Fruit fly (Drosophila melanogaster) whole organism, embryonic: ENCODE measurements around the gene grsm.

ENCODE experiments used
- B-H1 ChIP-seq: fragments of 200-800 bp; sonication (Bioruptor generic); IDR thresholded peaks from 3 replicates; pipeline ENCODE4 v1.3.6; 2022; ENCODE audit warnings: missing biosample characterization, missing genetic modification characterization
- Bdp1 ChIP-seq: fragments of 200-800 bp; sonication (Bioruptor generic); optimal IDR thresholded peaks from 3 replicates; lab custom pipeline; 2016; ENCODE audit warnings: missing biosample characterization, missing genetic modification characterization
- Bgb ChIP-seq: fragments of 200-800 bp; sonication (Bioruptor generic); IDR thresholded peaks from 2 replicates; pipeline ENCODE4 v1.3.6; 2022; ENCODE audit warnings: missing biosample characterization, missing genetic modification characterization; ENCODE audit not compliant: partially characterized antibody
- C15 ChIP-seq: fragments of 200-800 bp; sonication (Bioruptor generic); IDR thresholded peaks from 3 replicates; pipeline ENCODE4 v1.3.6; 2022; ENCODE audit warnings: missing biosample characterization, missing genetic modification characterization
- CG10274 ChIP-seq: fragments of 200-800 bp; sonication (Bioruptor generic); optimal IDR thresholded peaks from 3 replicates; lab custom pipeline; 2017; ENCODE audit warnings: missing biosample characterization, mild to moderate bottlenecking, missing genetic modification characterization
- CG10979 ChIP-seq: fragments of 200-800 bp; sonication (Bioruptor generic); optimal IDR thresholded peaks from 2 replicates; lab custom pipeline; 2018; ENCODE audit warnings: missing biosample characterization, mild to moderate bottlenecking, missing genetic modification characterization, moderate library complexity
- CG11504 ChIP-seq: fragments of 200-800 bp; sonication (Bioruptor generic); optimal IDR thresholded peaks from 3 replicates; lab custom pipeline; 2019; ENCODE audit warnings: missing biosample characterization, mild to moderate bottlenecking, missing genetic modification characterization, moderate library complexity
- CG12155 ChIP-seq: fragments of 200-800 bp; sonication (Bioruptor generic); optimal IDR thresholded peaks from 3 replicates; lab custom pipeline; 2016; ENCODE audit warnings: missing biosample characterization, missing genetic modification characterization
- CG13624 ChIP-seq: fragments of 200-800 bp; sonication (Bioruptor generic); optimal IDR thresholded peaks from 2 replicates; lab custom pipeline; 2016; ENCODE audit warnings: missing biosample characterization, missing genetic modification characterization
- CG14014 ChIP-seq: fragments of 200-800 bp; sonication (Bioruptor generic); IDR thresholded peaks from 2 replicates; pipeline ENCODE4 v1.3.6; 2022; ENCODE audit warnings: missing biosample characterization, missing genetic modification characterization
- CG1529 ChIP-seq: fragments of 200-800 bp; sonication (Bioruptor generic); optimal IDR thresholded peaks from 3 replicates; lab custom pipeline; 2018; ENCODE audit warnings: missing biosample characterization, missing genetic modification characterization
- CG15514 ChIP-seq: fragments of 200-800 bp; sonication (Bioruptor generic); optimal IDR thresholded peaks from 3 replicates; lab custom pipeline; 2017; ENCODE audit warnings: missing biosample characterization, missing genetic modification characterization, mild to moderate bottlenecking, moderate library complexity, missing genetic modification reagents
- CG17385 ChIP-seq: fragments of 200-800 bp; sonication (Bioruptor generic); optimal IDR thresholded peaks from 3 replicates; lab custom pipeline; 2018; ENCODE audit warnings: missing biosample characterization, mild to moderate bottlenecking, missing genetic modification characterization
- CG1792 ChIP-seq: fragments of 200-800 bp; sonication (Bioruptor generic); optimal IDR thresholded peaks from 2 replicates; lab custom pipeline; 2016; ENCODE audit warnings: missing biosample characterization, missing genetic modification characterization
- CG2129 ChIP-seq: fragments of 200-800 bp; sonication (Bioruptor generic); IDR thresholded peaks from 2 replicates; pipeline ENCODE4 v1.3.6; 2022; ENCODE audit warnings: missing biosample characterization, missing genetic modification characterization; ENCODE audit not compliant: partially characterized antibody
- CG32767 ChIP-seq: fragments of 200-800 bp; sonication (Bioruptor generic); IDR thresholded peaks from 2 replicates; pipeline ENCODE4 v1.3.6; 2022; ENCODE audit warnings: missing biosample characterization, missing genetic modification characterization
- CG34224 ChIP-seq: fragments of 200-800 bp; sonication (Bioruptor generic); IDR thresholded peaks from 3 replicates; pipeline ENCODE4 v1.3.6; 2022; ENCODE audit warnings: missing biosample characterization, missing genetic modification characterization; ENCODE audit not compliant: partially characterized antibody
- CG5245 ChIP-seq: fragments of 200-800 bp; sonication (Bioruptor generic); optimal IDR thresholded peaks from 3 replicates; lab custom pipeline; 2016; ENCODE audit warnings: missing biosample characterization, missing genetic modification characterization
- CG6689 ChIP-seq: fragments of 200-800 bp; sonication (Bioruptor generic); IDR thresholded peaks from 2 replicates; pipeline ENCODE4 v1.3.6; 2022; ENCODE audit warnings: missing biosample characterization, missing genetic modification characterization
- CG7556 ChIP-seq: fragments of 200-800 bp; sonication (Bioruptor generic); optimal IDR thresholded peaks from 2 replicates; lab custom pipeline; 2017; ENCODE audit warnings: missing biosample characterization, mild to moderate bottlenecking, missing genetic modification characterization
- CG7963 ChIP-seq: fragments of 200-800 bp; sonication (Bioruptor generic); IDR thresholded peaks from 3 replicates; pipeline ENCODE4 v1.3.6; 2022; ENCODE audit warnings: missing biosample characterization, missing genetic modification characterization; ENCODE audit not compliant: partially characterized antibody
- CG9609 ChIP-seq: fragments of 200-800 bp; sonication (Bioruptor generic); optimal IDR thresholded peaks from 3 replicates; lab custom pipeline; 2016; ENCODE audit warnings: missing biosample characterization, missing genetic modification characterization
- CG9876 ChIP-seq: fragments of 200-800 bp; sonication (Bioruptor generic); optimal IDR thresholded peaks from 2 replicates; lab custom pipeline; 2016; ENCODE audit warnings: missing biosample characterization, missing genetic modification characterization
- H15 ChIP-seq: fragments of 200-800 bp; sonication (Bioruptor generic); IDR thresholded peaks from 3 replicates; pipeline ENCODE4 v1.3.6; 2022; ENCODE audit warnings: missing biosample characterization, missing genetic modification characterization
- NC2α ChIP-seq: fragments of 200-800 bp; sonication (Bioruptor generic); optimal IDR thresholded peaks from 2 replicates; lab custom pipeline; 2016; ENCODE audit warnings: missing biosample characterization, missing genetic modification characterization
- NFAT ChIP-seq: fragments of 200-800 bp; sonication (Bioruptor generic); IDR thresholded peaks from 2 replicates; pipeline ENCODE4 v1.3.6; 2022; ENCODE audit warnings: missing biosample characterization, missing genetic modification characterization
- Nf-YA ChIP-seq: fragments of 200-800 bp; sonication (Bioruptor generic); IDR thresholded peaks from 2 replicates; pipeline ENCODE4 v1.3.6; 2022; ENCODE audit warnings: missing biosample characterization, missing genetic modification characterization
- Sox100B ChIP-seq: fragments of 200-800 bp; sonication (Bioruptor generic); optimal IDR thresholded peaks from 3 replicates; lab custom pipeline; 2018; ENCODE audit warnings: missing biosample characterization, mild to moderate bottlenecking, missing genetic modification characterization
- ab ChIP-seq: fragments of 200-800 bp; sonication (Bioruptor generic); optimal IDR thresholded peaks from 2 replicates; lab custom pipeline; 2016; ENCODE audit warnings: missing biosample characterization, missing genetic modification characterization
- abd-A ChIP-seq: fragments of 200-800 bp; sonication (Bioruptor generic); optimal IDR thresholded peaks from 3 replicates; lab custom pipeline; 2019; ENCODE audit warnings: missing biosample characterization, mild to moderate bottlenecking, missing genetic modification characterization, moderate library complexity
- amos ChIP-seq: fragments of 200-800 bp; sonication (Bioruptor generic); IDR thresholded peaks from 2 replicates; pipeline ENCODE4 v1.3.6; 2022; ENCODE audit warnings: missing biosample characterization, missing genetic modification characterization; ENCODE audit not compliant: partially characterized antibody
- ap ChIP-seq: fragments of 200-800 bp; sonication (Bioruptor generic); IDR thresholded peaks from 2 replicates; pipeline ENCODE4 v1.3.6; 2022; ENCODE audit warnings: missing biosample characterization, missing genetic modification characterization
- bab2 ChIP-seq: fragments of 200-800 bp; sonication (Bioruptor generic); optimal IDR thresholded peaks from 2 replicates; lab custom pipeline; 2016; ENCODE audit warnings: missing biosample characterization, missing genetic modification characterization
- bowl ChIP-seq: fragments of 200-800 bp; sonication (Bioruptor generic); IDR thresholded peaks from 2 replicates; pipeline ENCODE4 v1.3.6; 2022; ENCODE audit warnings: missing biosample characterization, missing genetic modification characterization
- cg ChIP-seq: fragments of 200-800 bp; sonication (Bioruptor generic); optimal IDR thresholded peaks from 3 replicates; lab custom pipeline; 2019; ENCODE audit warnings: missing biosample characterization, mild to moderate bottlenecking, missing genetic modification characterization, moderate library complexity
- crc ChIP-seq: fragments of 200-800 bp; sonication (Bioruptor generic); optimal IDR thresholded peaks from 2 replicates; lab custom pipeline; 2016; ENCODE audit warnings: missing biosample characterization, missing genetic modification characterization
- dan ChIP-seq: fragments of 200-800 bp; sonication (Bioruptor generic); IDR thresholded peaks from 2 replicates; pipeline ENCODE4 v1.3.6; 2022; ENCODE audit warnings: missing biosample characterization, missing genetic modification characterization
- emc ChIP-seq: fragments of 200-800 bp; sonication (Bioruptor generic); optimal IDR thresholded peaks from 2 replicates; lab custom pipeline; 2016; ENCODE audit warnings: missing biosample characterization, missing genetic modification characterization
- grn ChIP-seq: fragments of 200-800 bp; sonication (Bioruptor generic); optimal IDR thresholded peaks from 3 replicates; lab custom pipeline; 2017; ENCODE audit warnings: missing biosample characterization, missing genetic modification characterization
- hbn ChIP-seq: fragments of 200-800 bp; sonication (Bioruptor generic); IDR thresholded peaks from 2 replicates; pipeline ENCODE4 v1.3.6; 2022; ENCODE audit warnings: missing biosample characterization, missing genetic modification characterization; ENCODE audit not compliant: partially characterized antibody
- lab ChIP-seq: fragments of 200-800 bp; sonication (Bioruptor generic); optimal IDR thresholded peaks from 3 replicates; lab custom pipeline; 2017; ENCODE audit warnings: missing biosample characterization, missing genetic modification characterization, mild to moderate bottlenecking, moderate library complexity, missing genetic modification reagents
- onecut ChIP-seq: fragments of 200-800 bp; sonication (Bioruptor generic); IDR thresholded peaks from 2 replicates; pipeline ENCODE4 v1.3.6; 2022; ENCODE audit warnings: missing biosample characterization, missing genetic modification characterization
- schlank ChIP-seq: fragments of 200-800 bp; sonication (Bioruptor generic); optimal IDR thresholded peaks from 2 replicates; lab custom pipeline; 2018; ENCODE audit warnings: missing biosample characterization, mild to moderate bottlenecking, missing genetic modification characterization
- sim ChIP-seq: fragments of 200-800 bp; sonication (Bioruptor generic); IDR thresholded peaks from 2 replicates; pipeline ENCODE4 v1.3.6; 2022; ENCODE audit warnings: missing biosample characterization, missing genetic modification characterization
- sug ChIP-seq: fragments of 200-800 bp; optimal IDR thresholded peaks from 2 replicates; lab custom pipeline; 2019; ENCODE audit warnings: missing biosample characterization, mild to moderate bottlenecking, missing genetic modification characterization, moderate library complexity
- tna ChIP-seq: fragments of 200-800 bp; sonication (Bioruptor generic); IDR thresholded peaks from 2 replicates; pipeline ENCODE4 v1.3.6; 2022; ENCODE audit warnings: missing biosample characterization, missing genetic modification characterization; ENCODE audit not compliant: partially characterized antibody
- toy ChIP-seq: fragments of 200-800 bp; sonication (Bioruptor generic); IDR thresholded peaks from 2 replicates; pipeline ENCODE4 v1.3.6; 2022; ENCODE audit warnings: missing biosample characterization, missing genetic modification characterization
- tup ChIP-seq: fragments of 200-800 bp; sonication (Bioruptor generic); optimal IDR thresholded peaks from 2 replicates; lab custom pipeline; 2016; ENCODE audit warnings: missing biosample characterization, mild to moderate bottlenecking, missing genetic modification characterization, moderate library complexity
- vnd ChIP-seq: fragments of 200-800 bp; sonication (Bioruptor generic); IDR thresholded peaks from 3 replicates; pipeline ENCODE4 v1.3.6; 2022; ENCODE audit warnings: missing biosample characterization, missing genetic modification characterization; ENCODE audit not compliant: partially characterized antibody

The grsm gene

DNA sequence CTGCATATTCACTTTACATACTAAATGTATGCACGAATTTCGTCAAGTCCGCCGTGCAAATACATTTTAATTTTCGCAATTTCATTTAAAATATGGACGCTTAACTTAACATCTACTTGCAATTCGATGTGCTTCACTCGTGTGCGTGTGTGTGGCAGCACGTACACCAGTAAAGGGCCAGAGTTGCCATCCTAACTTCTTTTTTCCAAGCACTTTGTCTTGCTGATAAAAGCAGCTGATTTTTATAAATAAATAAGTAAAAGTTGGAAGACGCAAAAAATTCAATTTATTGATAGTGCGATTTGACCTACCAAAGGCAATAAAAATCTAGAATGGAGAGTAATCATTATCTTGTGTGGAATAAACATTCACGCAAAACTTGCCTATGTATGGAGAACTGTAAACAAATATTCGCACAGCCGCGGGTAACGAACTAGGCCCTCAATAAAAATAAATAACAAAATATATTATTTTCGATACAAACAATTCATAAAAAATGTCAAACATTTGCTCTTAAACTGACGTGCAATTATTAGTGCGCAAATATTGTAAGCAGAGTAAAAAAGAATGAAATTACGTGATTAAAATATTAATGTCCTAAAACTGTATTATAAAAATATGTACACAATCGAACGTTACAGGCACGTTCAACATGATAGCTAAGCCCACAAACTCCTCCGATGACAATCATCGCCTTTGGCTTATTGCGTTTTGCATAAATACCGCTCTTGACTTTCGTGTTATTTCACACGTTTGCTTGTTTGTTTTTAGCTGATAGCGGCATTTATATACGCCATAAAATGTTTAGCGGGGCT is 14.9 kb upstream of the grsm start (continued):
- TF ChIP-seq CG13624 (GFP tag; lab: Kevin White, UChicago) (peak; percentile 38), ab (GFP tag; lab: Kevin White, UChicago) (peak; percentile 29), CG2129 (GFP tag; lab: Robert Waterston, UW) (no peak), B-H1 (no peak), crc (GFP tag; lab: Kevin White, UChicago) (peak; percentile 13), tup (peak; percentile 27), CG7556 (GFP tag; lab: Kevin White, UChicago) (peak; percentile 75), CG1529 (GFP tag; lab: Kevin White, UChicago) (peak; percentile 18), NC2α (no peak), CG14014 (GFP tag; lab: Robert Waterston, UW) (peak; percentile 58), ap (GFP tag; lab: Robert Waterston, UW) (no peak), CG15514 (GFP tag; lab: Kevin White, UChicago) (peak; percentile 59), bab2 (GFP tag; lab: Kevin White, UChicago) (no peak), toy (GFP tag; lab: Robert Waterston, UW) (no peak), grn (GFP tag; lab: Kevin White, UChicago) (peak; percentile 32), CG11504 (tag; lab: Kevin White, UChicago) (peak; percentile 78), tna (no peak), Nf-YA (GFP tag; lab: Robert Waterston, UW) (no peak), CG6689 (GFP tag; lab: Robert Waterston, UW) (peak; percentile 45), CG32767 (peak; percentile 39; the same call in 1 of the 2 replicates), Bdp1 (GFP tag; lab: Kevin White, UChicago) (no peak), Bgb (GFP tag; lab: Robert Waterston, UW) (no peak; the same call in 1 of the 2 replicates), dan (GFP tag; lab: Robert Waterston, UW) (no peak), CG10274 (GFP tag; lab: Kevin White, UChicago) (no peak), H15 (GFP tag; lab: Robert Waterston, UW) (0 out of 3 replicates have a peak, but pooled peaks have one; percentile 30), Sox100B (GFP tag; lab: Kevin White, UChicago) (peak; percentile 60), sim (no peak), lab (peak; percentile 76), emc (GFP tag; lab: Kevin White, UChicago) (no peak), C15 (no peak), abd-A (tag; lab: Kevin White, UChicago) (no peak), cg (GFP tag; lab: Kevin White, UChicago) (peak; percentile 95), CG10979 (tag; lab: Kevin White, UChicago) (peak; percentile 57), CG9876 (no peak), onecut (GFP tag; lab: Robert Waterston, UW) (peak; percentile 55; the same call in 1 of the 2 replicates), CG12155 (GFP tag; lab: Kevin White, UChicago) (peak; percentile 44), CG9609 (no peak), CG34224 (GFP tag; lab: Robert Waterston, UW) (no peak), bowl (GFP tag; lab: Robert Waterston, UW) (no peak), schlank (tag; lab: Kevin White, UChicago) (peak; percentile 37), sug (tag; lab: Kevin White, UChicago) (peak; percentile 81), amos (GFP tag; lab: Robert Waterston, UW) (peak; percentile 13; the same call in 1 of the 2 replicates), CG17385 (peak; percentile 80), CG7963 (GFP tag; lab: Robert Waterston, UW) (no peak), hbn (no peak), vnd (GFP tag; lab: Robert Waterston, UW) (no peak), CG5245 (GFP tag; lab: Kevin White, UChicago) (no peak), NFAT (peak; percentile 52; the same call in 1 of the 2 replicates), CG1792 (GFP tag; lab: Kevin White, UChicago) (no peak)
